Worm (Caenorhabditis elegans): ENCODE data around the gene cnnm-5.

DNA sequence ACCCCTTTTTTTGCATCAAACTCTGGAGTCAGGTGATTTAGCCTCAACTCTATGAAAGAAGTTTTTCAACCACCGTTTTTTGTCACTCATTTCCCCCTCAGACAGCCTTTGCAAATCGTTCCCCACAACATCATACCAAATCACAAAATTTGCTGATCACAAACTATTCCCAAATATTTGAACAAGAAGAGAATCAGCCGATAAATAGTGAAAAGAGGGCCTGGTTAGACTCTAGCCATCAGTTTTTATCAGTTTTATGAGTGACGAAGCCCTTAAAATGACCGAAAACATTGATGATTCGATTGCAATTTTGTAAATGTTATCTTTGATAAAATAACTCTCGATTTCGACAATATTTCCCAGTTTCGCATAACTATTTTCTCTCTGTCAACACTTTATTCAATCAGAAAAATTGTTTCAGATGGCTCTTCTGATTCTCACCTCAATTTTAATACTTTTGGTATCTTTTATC lies 5.8 kb upstream of the cnnm-5 start, which contains the start of gene cyp-25A2:
- TF ChIP-seq egl-27 (tag; optimal IDR thresholded peaks at IDR 0.05), result no peak
- no peak for TF ChIP-seq mef-2 (tag; optimal IDR thresholded peaks at IDR 0.05)
- TF ChIP-seq lin-15B (tag; optimal IDR thresholded peaks at IDR 0.05), result no peak
- no peak for TF ChIP-seq jun-1 (tag; optimal IDR thresholded peaks at IDR 0.05)
- TF ChIP-seq ztf-11 (tag; optimal IDR thresholded peaks at IDR 0.05), result no peak
- TF ChIP-seq ceh-82 (tag; optimal IDR thresholded peaks at IDR 0.05), result no peak

Measured in whole organism, L1 larva.